Worm (Caenorhabditis elegans) whole organism, dauer: ENCODE measurements around the gene F53C3.4.

Experiments
- unc-62 ChIP-seq: sonication (generic microtip); optimal IDR thresholded peaks from 2 replicates; lab custom pipeline; 2017; ENCODE audit warnings: missing biosample characterization, missing genetic modification reagents, missing genetic modification characterization

F53C3.4 gene

DNA sequence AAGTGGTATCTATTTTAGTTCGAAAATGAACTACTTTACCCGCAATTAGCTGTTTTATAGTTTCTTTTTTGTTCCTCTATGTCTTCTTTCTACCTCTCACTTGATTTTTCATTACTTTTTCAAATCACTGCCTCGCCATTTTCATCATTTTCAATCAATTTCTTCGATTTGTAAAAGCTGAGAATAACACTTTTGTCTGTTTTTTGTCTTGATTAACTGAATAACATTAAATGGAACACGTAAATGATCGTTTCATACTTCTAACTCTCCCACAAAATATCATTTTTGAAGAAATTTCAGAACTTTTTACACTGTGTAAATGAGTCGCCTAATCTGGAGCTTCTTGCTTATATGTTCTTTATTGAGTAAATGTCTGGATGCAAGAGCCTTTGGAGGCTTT, at the start of gene F53C3.4:
TSS of gene F53C3.4 (plus strand) at position 301 of the 400 bp plus-strand sequence.
- TF ChIP-seq unc-62, result no peak

ce11 chrII:3852654-3853053, 48.6 kb upstream of the F53C3.4 start, which contains the start of gene nhr-257:
TSS of gene nhr-257 (plus strand) at chrII:3852954.
- TF ChIP-seq unc-62, result no peak

DNA sequence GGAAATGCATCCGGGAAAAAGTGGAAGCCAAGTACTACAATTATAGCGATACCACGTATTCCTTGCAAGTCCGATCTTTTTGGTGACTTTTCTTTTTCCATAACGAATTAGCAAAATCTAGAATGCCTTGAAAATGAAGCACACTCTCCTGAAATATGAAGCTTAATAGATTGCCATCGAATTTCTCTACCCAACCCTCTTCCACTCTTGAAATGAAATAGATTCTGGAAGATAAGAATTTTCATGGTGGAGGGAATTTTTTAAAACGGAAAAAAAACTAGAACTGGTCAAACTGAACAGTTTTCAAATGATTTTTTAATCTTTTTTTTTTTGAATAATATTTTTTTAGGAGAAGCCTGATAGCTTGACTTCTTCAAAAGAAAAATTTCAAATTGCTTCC, 40.4 kb upstream of the F53C3.4 start, which contains the start of gene oac-11:
TSS of gene oac-11 (minus strand) at position 101 of the 400 bp plus-strand sequence.
- no peak for TF ChIP-seq unc-62

- TF ChIP-seq unc-62, result no peak
These were observed 39.2 kb upstream of the F53C3.4 start for ce11 chrII:3862053-3862452.

DNA sequence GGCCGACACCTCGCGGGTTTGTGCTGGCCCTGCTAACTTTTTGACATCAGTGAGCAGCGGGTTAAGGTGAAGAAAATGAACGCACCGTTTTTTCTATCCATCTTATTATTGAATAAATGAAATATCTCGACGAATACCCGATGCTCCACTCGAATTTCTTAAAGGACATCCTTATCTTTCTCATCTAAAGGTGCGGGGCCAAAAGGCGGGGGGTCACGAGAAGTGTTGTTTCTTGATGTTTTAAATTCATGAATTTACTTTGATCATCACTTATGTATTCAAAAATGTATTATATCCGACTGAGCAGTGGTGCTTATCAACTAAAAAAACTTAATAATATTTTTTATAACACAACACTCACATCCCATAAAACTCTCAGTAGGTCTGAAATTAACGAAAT, 36.6 kb upstream of the F53C3.4 start, which contains the start of gene nhr-261:
TSS of gene nhr-261 (minus strand) at position 101 of the 400 bp plus-strand sequence.
- TF ChIP-seq unc-62, result no peak

- TF ChIP-seq unc-62, result no peak
These were observed 31.6 kb upstream of the F53C3.4 start, which contains the start of gene oac-10 for ce11 chrII:3869601-3870000. TSS of gene oac-10 (plus strand) at chrII:3869901.

ce11 chrII:3877127-3877526, 24.1 kb upstream of the F53C3.4 start, which contains the start of gene nep-3:
TSS of gene nep-3 (minus strand) at chrII:3877227.
- TF ChIP-seq unc-62, result no peak

- no peak for TF ChIP-seq unc-62
These were observed 23.3 kb upstream of the F53C3.4 start, which contains the start of gene sdz-7 for ce11 chrII:3877874-3878273. TSS of gene sdz-7 (minus strand) at chrII:3877974.

DNA sequence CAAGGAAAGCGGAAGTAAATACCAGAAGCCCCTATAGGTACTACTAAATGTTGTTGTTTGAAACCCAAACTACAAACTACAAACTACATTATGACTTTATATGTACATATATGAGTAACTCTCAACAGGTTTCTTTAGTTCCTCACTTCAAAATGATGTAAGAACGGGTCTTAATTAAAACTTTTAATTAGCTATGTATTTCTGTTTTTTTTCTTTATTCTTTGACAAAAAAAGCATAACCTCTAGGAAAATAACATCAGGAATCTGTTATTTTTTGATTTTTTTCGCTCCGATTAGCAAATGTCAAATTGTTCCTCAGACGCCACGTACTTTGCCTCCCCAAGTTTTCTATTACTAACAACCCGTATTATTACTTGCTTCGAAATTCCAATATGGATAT, 22.9 kb upstream of the F53C3.4 start, which contains the start of gene srh-250:
TSS of gene srh-250 (plus strand) at position 301 of the 400 bp plus-strand sequence.
- TF ChIP-seq unc-62, result no peak

DNA sequence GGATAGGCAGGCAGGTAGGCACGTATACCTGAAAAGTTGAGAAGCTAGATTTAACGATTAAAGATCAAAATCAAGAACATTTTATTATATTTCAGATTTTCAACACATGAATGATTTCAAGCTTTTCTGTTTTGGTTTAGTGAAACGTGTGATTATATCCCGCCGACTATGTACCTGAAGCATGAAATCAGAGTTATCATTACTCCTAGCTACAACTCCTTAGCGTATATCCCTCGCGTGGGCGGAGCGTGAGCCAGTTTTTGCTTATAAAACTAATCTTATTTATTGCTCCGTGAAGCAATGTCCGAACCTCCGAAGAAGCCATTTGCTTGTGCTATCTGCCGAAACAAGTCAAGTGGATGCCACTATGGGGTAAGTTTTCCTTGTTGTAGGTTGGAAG, 21.3 kb upstream of the F53C3.4 start, which contains the start of gene nhr-166:
TSS of gene nhr-166 (plus strand) at position 301 of the 400 bp plus-strand sequence.
- no peak for TF ChIP-seq unc-62

ce11 chrII:3891124-3891523, 10.1 kb upstream of the F53C3.4 start, which contains the start of gene F53C3.8:
TSS of gene F53C3.8 (plus strand) at chrII:3891424.
- TF ChIP-seq unc-62, result no peak

DNA sequence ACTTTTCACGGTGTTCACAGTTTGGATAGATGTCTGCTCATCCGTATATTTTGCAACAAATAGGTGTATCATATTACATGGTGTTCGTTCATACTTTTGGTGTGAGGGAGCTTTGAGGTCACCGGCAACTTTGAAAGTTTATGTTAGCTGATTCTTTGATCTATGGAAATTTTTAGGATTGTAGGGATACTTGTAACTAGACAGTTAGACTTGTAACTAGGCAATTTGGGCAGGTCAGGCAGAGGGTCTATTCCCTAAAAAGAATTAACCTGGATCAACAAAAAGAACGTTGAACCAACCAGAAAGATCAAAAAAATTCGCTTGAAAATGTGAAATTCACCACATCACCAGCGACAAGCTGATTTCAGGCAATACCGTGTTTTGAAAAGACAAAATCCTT, 7.3 kb upstream of the F53C3.4 start:
- TF ChIP-seq unc-62, result no peak

- no peak for TF ChIP-seq unc-62
These were observed 6.5 kb upstream of the F53C3.4 start, which contains the start of gene F53C3.7 for ce11 chrII:3894755-3895154. TSS of gene F53C3.7 (plus strand) at chrII:3895055.

DNA sequence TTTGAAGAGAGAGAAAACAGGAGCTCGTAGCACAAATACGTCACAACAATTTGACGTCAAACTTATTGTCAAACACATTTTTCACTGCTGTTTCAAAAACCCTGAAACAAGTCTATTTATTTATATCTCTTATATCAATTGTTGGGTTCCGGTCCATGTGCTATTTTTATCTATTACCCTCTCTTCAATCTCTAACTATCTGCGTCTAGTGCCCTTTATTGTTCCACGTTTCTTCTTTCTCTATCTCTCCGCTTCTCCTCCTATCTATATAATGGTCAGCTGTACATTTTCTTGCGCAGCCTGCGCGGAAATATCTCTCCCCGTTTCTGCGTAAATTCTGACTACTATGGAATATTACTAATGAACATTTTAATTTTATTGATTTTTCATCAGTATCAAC, 4.3 kb upstream of the F53C3.4 start:
- no peak for TF ChIP-seq unc-62

DNA sequence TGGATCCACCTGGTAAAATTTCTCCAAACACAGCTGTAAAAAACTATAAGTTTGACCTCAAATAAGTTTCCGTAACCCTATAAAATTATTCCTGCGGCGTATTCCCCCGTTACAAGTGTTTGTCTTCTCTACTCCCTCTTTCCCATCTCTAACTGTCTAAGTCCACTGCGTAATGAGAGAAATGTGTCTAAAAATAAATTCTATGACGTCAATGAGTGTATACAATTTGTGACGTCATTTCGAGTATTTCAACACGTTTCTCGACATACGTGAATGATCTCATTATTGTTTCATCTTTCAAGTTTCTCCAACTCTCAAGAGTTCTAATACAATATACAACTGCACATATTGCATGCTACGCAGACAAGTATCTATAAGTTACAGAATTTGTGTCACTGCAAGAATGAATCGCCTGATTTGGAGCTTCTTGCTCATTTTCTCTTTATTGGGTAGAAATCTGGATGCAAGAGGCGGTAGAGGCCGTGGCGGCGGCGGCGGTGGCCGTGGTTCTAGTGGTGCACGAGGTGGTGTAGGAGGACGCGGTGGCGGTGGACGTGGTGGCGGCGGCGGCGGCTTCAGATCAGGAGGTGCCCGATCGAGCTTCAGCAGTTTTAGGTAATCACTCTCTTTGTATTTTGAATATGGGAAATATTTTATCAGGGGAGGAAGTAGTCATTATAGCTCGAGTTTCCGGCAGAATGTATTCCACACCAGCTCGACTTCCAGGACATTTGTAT, 3.3 kb upstream of the F53C3.4 start, which contains the start of gene F53C3.6:
TSS of gene F53C3.6 (plus strand) at position 385 of the 737 bp plus-strand sequence.
- TF ChIP-seq unc-62, result no peak

DNA sequence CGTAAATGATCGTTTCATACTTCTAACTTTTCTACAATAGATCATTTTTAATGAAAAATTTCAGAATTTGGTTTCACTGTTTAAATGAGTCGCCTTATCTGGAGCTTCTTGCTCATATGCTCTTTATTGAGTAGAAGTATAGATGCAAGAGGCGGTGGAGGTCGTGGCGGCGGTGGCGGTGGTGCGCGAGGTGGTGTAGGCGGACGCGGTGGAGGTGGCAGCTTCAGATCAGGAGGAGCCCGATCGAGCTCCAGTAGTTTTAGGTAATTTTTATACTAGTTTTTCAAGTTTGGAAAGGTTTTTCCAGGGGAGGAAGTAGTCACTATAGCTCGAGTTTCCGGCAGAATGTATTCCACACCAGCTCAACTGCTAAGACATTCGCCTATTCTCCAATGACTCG, 1.6 kb downstream of the F53C3.4 start, which contains the start of gene F53C3.3:
TSS of gene F53C3.3 (plus strand) at position 59 of the 400 bp plus-strand sequence.
- no peak for TF ChIP-seq unc-62

DNA sequence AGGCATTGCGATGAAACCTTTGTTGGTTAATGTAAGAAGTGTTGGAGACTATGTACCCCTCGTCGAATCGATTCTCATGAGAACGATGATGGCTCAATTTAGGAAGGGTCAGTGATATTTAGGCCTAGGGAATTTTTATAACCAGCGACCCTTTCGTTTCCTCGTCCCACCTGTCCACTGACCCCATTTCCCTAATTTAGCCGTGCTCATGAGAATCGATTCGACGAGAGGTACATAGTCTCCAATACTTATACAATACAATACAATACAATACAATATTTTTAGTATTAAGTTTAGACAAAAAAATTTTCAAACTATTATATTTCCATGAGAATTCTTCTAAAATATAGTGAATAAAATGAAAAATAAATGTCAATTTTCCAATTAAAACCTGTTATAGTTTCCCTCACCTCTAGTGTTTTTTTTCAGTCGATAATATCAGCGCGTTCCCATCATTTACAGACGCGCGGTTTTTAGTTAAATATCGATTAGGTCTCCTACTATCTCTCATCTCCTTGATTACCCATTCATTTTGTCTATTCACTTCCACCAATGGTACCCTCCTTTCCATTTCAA, 5.5 kb downstream of the F53C3.4 start, which contains the start of the genes F53C3.11 and fbxb-103:
TSS of gene F53C3.11 (minus strand) at position 101 of the 576 bp plus-strand sequence.
TSS of gene fbxb-103 (plus strand) at position 526 of the 576 bp plus-strand sequence.
- no peak for TF ChIP-seq unc-62
